Worm (Caenorhabditis elegans): Measurements from ENCODE around the gene ZK856.14.

The ZK856.14 gene

ce11 chrV:10174632-10175075 is 42.2 kb upstream of the ZK856.14 start (continued):
- TF ChIP-seq elt-1 (tag; optimal IDR thresholded peaks at IDR 0.05) (no peak), nhr-12 (tag; optimal IDR thresholded peaks at IDR 0.05) (no peak), nhr-77 (tag; optimal IDR thresholded peaks at IDR 0.05) (no peak), nhr-10 (tag; optimal IDR thresholded peaks at IDR 0.05) (no peak), Y55F3AM.14 (GFP tag; optimal IDR thresholded peaks at IDR 0.05) (peak; percentile 59), skn-1 (tag; optimal IDR thresholded peaks at IDR 0.05) (no peak), nhr-25 (tag; optimal IDR thresholded peaks at IDR 0.05) (no peak), unc-62 (GFP tag; optimal IDR thresholded peaks at IDR 0.05) (no peak)

- peak; percentile 30 for TF ChIP-seq lin-13 (GFP tag; optimal IDR thresholded peaks at IDR 0.05)
- TF ChIP-seq sem-4 (tag; optimal IDR thresholded peaks at IDR 0.05): no peak
- TF ChIP-seq ztf-4 (tag; optimal IDR thresholded peaks at IDR 0.05): no peak
- peak; percentile 96 for TF ChIP-seq blmp-1 (tag; optimal IDR thresholded peaks at IDR 0.05; ENCODE audit: insufficient read depth)
- no peak for TF ChIP-seq mdl-1 (tag; optimal IDR thresholded peaks at IDR 0.05)
- TF ChIP-seq C34F6.9 (tag; optimal IDR thresholded peaks at IDR 0.05): peak; percentile 79
- TF ChIP-seq sma-3 (GFP tag; optimal IDR thresholded peaks at IDR 0.05): peak; percentile 72
- TF ChIP-seq F13H6.1 (tag; optimal IDR thresholded peaks at IDR 0.05): peak; percentile 63
- peak; percentile 65 for TF ChIP-seq unc-55 (GFP tag; optimal IDR thresholded peaks at IDR 0.05)
- peak; percentile 20 for TF ChIP-seq gmeb-1 (tag; optimal IDR thresholded peaks at IDR 0.05)
- TF ChIP-seq crh-2 (tag; optimal IDR thresholded peaks at IDR 0.05): peak; percentile 62
- peak; percentile 50 for TF ChIP-seq nhr-25 (tag; optimal IDR thresholded peaks at IDR 0.05)
- TF ChIP-seq mab-5 (tag; optimal IDR thresholded peaks at IDR 0.05): no peak
- peak; percentile 15 to 76 for TF ChIP-seq lsy-2 (tag; optimal IDR thresholded peaks at IDR 0.05)
- peak; percentile 28 for TF ChIP-seq fos-1 (tag; optimal IDR thresholded peaks at IDR 0.05)
- no peak for TF ChIP-seq unc-39 (tag; optimal IDR thresholded peaks at IDR 0.05)
- TF ChIP-seq nhr-6 (tag; optimal IDR thresholded peaks at IDR 0.05): peak; percentile 6
- TF ChIP-seq nhr-21 (tag; optimal IDR thresholded peaks at IDR 0.05): no peak
- no peak for TF ChIP-seq Y55F3AM.14 (GFP tag; optimal IDR thresholded peaks at IDR 0.05)
- TF ChIP-seq ceh-16 (tag; optimal IDR thresholded peaks at IDR 0.05): no peak
- TF ChIP-seq mbf-1 (tag; optimal IDR thresholded peaks at IDR 0.05): no peak
- no peak for TF ChIP-seq zag-1 (tag; optimal IDR thresholded peaks at IDR 0.05)
- no peak for TF ChIP-seq nhr-237 (tag; optimal IDR thresholded peaks at IDR 0.05)
- TF ChIP-seq nhr-129 (tag; optimal IDR thresholded peaks at IDR 0.05): peak; percentile 64
Observed at ce11 chrV:10178166-10178565, 38.7 kb upstream of the ZK856.14 start.

ce11 chrV:10179235-10179634 is 37.6 kb upstream of the ZK856.14 start, which contains the start of gene cul-5:
TSS of gene cul-5 (plus strand) at chrV:10179535.
- no peak for TF ChIP-seq ztf-11 (tag; optimal IDR thresholded peaks at IDR 0.05)
- no peak for TF ChIP-seq F13H6.1 (tag; optimal IDR thresholded peaks at IDR 0.05)
- no peak for TF ChIP-seq nhr-237 (tag; optimal IDR thresholded peaks at IDR 0.05)
- no peak for TF ChIP-seq aly-2 (tag; optimal IDR thresholded peaks at IDR 0.05)
- TF ChIP-seq elt-1 (tag; optimal IDR thresholded peaks at IDR 0.05): no peak
- no peak for TF ChIP-seq unc-62 (GFP tag; optimal IDR thresholded peaks at IDR 0.05)
- TF ChIP-seq peb-1 (tag; optimal IDR thresholded peaks at IDR 0.05): no peak
- TF ChIP-seq nhr-129 (tag; optimal IDR thresholded peaks at IDR 0.05): no peak
- TF ChIP-seq mdl-1 (tag; optimal IDR thresholded peaks at IDR 0.05): no peak
- no peak for TF ChIP-seq nhr-23 (tag; optimal IDR thresholded peaks at IDR 0.05)
- TF ChIP-seq nhr-77 (tag; optimal IDR thresholded peaks at IDR 0.05): no peak
- no peak for TF ChIP-seq fos-1 (tag; optimal IDR thresholded peaks at IDR 0.05)
- no peak for TF ChIP-seq nhr-12 (tag; optimal IDR thresholded peaks at IDR 0.05)
- no peak for TF ChIP-seq crh-2 (tag; optimal IDR thresholded peaks at IDR 0.05)
- TF ChIP-seq mab-5 (tag; optimal IDR thresholded peaks at IDR 0.05): no peak
- TF ChIP-seq alr-1 (tag; optimal IDR thresholded peaks at IDR 0.05): no peak
- TF ChIP-seq nhr-21 (tag; optimal IDR thresholded peaks at IDR 0.05): no peak
- no peak for TF ChIP-seq C34F6.9 (tag; optimal IDR thresholded peaks at IDR 0.05)
- no peak for TF ChIP-seq nhr-25 (tag; optimal IDR thresholded peaks at IDR 0.05)

- TF ChIP-seq nhr-10 (tag; optimal IDR thresholded peaks at IDR 0.05) (no peak), ztf-11 (tag; optimal IDR thresholded peaks at IDR 0.05) (no peak), alr-1 (tag; optimal IDR thresholded peaks at IDR 0.05) (no peak), unc-62 (GFP tag; optimal IDR thresholded peaks at IDR 0.05) (no peak), elt-1 (tag; optimal IDR thresholded peaks at IDR 0.05) (no peak), nhr-77 (tag; optimal IDR thresholded peaks at IDR 0.05) (no peak), nhr-25 (tag; optimal IDR thresholded peaks at IDR 0.05) (no peak), R02D3.7 (tag; optimal IDR thresholded peaks at IDR 0.05) (no peak), F13H6.1 (tag; optimal IDR thresholded peaks at IDR 0.05) (no peak), mab-5 (tag; optimal IDR thresholded peaks at IDR 0.05) (no peak), aly-2 (tag; optimal IDR thresholded peaks at IDR 0.05) (no peak), dmd-4 (tag; optimal IDR thresholded peaks at IDR 0.05) (no peak), nhr-23 (tag; optimal IDR thresholded peaks at IDR 0.05) (no peak), unc-39 (tag; optimal IDR thresholded peaks at IDR 0.05) (no peak), nhr-21 (tag; optimal IDR thresholded peaks at IDR 0.05) (no peak), snpc-4 (tag; optimal IDR thresholded peaks at IDR 0.05) (no peak), lin-11 (tag; optimal IDR thresholded peaks at IDR 0.05) (no peak), lin-39 (tag; optimal IDR thresholded peaks at IDR 0.05) (no peak), nhr-237 (tag; optimal IDR thresholded peaks at IDR 0.05) (no peak)
Observed at ce11 chrV:10182984-10183383, 33.8 kb upstream of the ZK856.14 start, which contains the start of gene ZK856.4. TSS of gene ZK856.4 (plus strand) at chrV:10183284.

Data from whole organism, L2 larva.